Fruit fly (Drosophila melanogaster): ENCODE measurements around the gene Andorra.

The Andorra gene

dm6 chrX:18179372-18179771 is at the start of gene Andorra:
TSS of gene Andorra (minus strand) at chrX:18179472.
- no peak for TF ChIP-seq Ets98B (GFP tag; IDR thresholded peaks at IDR 0.05)
- TF ChIP-seq CG15710 (tag; optimal IDR thresholded peaks at IDR 0.05) = no peak
- TF ChIP-seq CG4496 (GFP tag; IDR thresholded peaks at IDR 0.05) = no peak
- no peak for TF ChIP-seq Pif1A (GFP tag; optimal IDR thresholded peaks at IDR 0.05)
- TF ChIP-seq CG14655 (GFP tag; optimal IDR thresholded peaks at IDR 0.05) = no peak
- TF ChIP-seq CG32121 (GFP tag; IDR thresholded peaks at IDR 0.05) = no peak
- TF ChIP-seq CG9948 (tag; optimal IDR thresholded peaks at IDR 0.05) = no peak
- TF ChIP-seq CG8159 (tag; optimal IDR thresholded peaks at IDR 0.05) = no peak
- TF ChIP-seq D1 (tag; optimal IDR thresholded peaks at IDR 0.05) = no peak
- no peak for TF ChIP-seq fd96Ca (GFP tag; IDR thresholded peaks at IDR 0.05)
- no peak for TF ChIP-seq CG17806 (tag; optimal IDR thresholded peaks at IDR 0.05)
- no peak for TF ChIP-seq CG34367 (tag; optimal IDR thresholded peaks at IDR 0.05)
- no peak for TF ChIP-seq Snoo (tag; optimal IDR thresholded peaks at IDR 0.05)
- no peak for TF ChIP-seq CG12605 (GFP tag; IDR thresholded peaks at IDR 0.05)
- no peak for TF ChIP-seq gl (tag; optimal IDR thresholded peaks at IDR 0.05)

dm6 chrX:18225976-18226375 is 46.7 kb upstream of the Andorra start, which contains the start of gene CG33639:
TSS of gene CG33639 (minus strand) at chrX:18226076.
- TF ChIP-seq Snoo (tag; optimal IDR thresholded peaks at IDR 0.05) (no peak), Pif1B (GFP tag; optimal IDR thresholded peaks at IDR 0.05) (no peak), D1 (tag; optimal IDR thresholded peaks at IDR 0.05) (no peak), CG34367 (tag; optimal IDR thresholded peaks at IDR 0.05) (no peak), CG14655 (GFP tag; optimal IDR thresholded peaks at IDR 0.05) (no peak), fd96Ca (GFP tag; IDR thresholded peaks at IDR 0.05) (no peak), CG17806 (tag; optimal IDR thresholded peaks at IDR 0.05) (no peak), rn (GFP tag; IDR thresholded peaks at IDR 0.05) (no peak), CG10348 (GFP tag; IDR thresholded peaks at IDR 0.05) (no peak)

DNA sequence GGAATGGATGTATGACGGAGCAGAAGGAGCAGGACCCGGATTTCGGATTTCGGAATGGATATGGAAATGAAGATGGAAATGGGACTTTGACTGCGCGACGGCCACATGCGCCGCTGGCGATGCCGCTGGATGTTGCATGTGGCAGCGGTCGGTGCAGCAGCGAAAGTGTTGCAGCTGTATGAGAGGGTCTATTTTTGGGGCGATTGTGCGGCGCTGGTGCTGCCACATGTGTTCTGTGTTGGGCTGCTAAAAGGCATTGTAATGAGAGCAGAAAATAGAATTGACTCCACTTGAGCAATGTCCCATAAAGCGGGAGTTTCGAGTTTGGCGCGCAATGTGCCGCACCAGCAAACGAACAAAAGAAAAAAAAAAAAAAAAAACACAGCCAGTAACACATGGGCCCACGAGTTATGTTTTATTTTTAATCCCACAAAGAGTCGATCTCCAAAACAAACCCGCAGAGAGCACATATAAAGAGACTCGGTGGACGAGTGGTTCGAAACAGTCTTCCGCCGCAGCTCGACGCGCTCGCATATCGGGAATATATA is 29.7 kb upstream of the Andorra start, which contains the start of gene Him:
Gene Him (plus strand): TSS at position 498 of the 548 bp plus-strand sequence.
- no peak for TF ChIP-seq Ets98B (GFP tag; IDR thresholded peaks at IDR 0.05)
- TF ChIP-seq gl (tag; optimal IDR thresholded peaks at IDR 0.05) = no peak
- TF ChIP-seq EcR (GFP tag; optimal IDR thresholded peaks at IDR 0.05) = no peak

DNA sequence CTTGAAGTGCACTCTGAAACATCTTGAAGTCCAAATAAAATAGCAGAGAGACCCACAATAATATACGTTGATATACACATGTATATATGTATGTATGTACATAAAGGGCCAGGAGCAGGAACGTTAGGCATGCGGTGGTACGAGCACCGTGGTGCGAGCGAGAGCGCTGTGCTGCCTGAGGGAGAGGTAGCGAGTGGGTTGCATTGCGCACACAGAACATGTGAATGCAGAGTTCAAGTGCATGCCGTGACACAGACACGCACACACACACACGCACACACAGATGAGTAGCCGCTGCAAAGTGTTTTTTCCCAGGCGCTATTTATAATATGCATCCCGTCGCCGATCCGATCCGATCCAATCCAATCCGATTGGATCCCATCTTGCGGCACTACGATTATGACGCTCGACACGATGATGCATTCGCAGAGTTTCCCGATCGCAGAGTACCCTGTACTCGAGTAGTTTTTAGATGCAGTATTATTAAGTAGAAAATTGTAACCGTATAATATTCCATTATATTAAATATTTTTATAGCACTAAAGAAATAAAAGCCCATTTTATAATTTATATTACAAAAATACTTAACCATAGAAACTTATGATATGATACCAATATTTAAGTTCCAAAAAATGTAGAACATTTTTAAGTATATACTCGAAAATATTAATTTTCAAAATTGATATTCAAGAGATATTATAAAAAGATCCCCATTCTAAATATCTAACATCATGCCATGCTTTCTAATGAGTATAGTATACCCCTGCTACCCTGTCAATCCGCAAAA is 29.0 kb upstream of the Andorra start:
- no peak for TF ChIP-seq Pif1B (GFP tag; optimal IDR thresholded peaks at IDR 0.05)
- no peak for TF ChIP-seq CG17806 (tag; optimal IDR thresholded peaks at IDR 0.05)
- TF ChIP-seq rn (GFP tag; IDR thresholded peaks at IDR 0.05) = no peak
- no peak for TF ChIP-seq CG10348 (GFP tag; IDR thresholded peaks at IDR 0.05)
- TF ChIP-seq CG12605 (GFP tag; IDR thresholded peaks at IDR 0.05) = no peak
- TF ChIP-seq Snoo (tag; optimal IDR thresholded peaks at IDR 0.05) = no peak
- no peak for TF ChIP-seq D1 (tag; optimal IDR thresholded peaks at IDR 0.05)
- TF ChIP-seq EcR (GFP tag; optimal IDR thresholded peaks at IDR 0.05) = no peak
- TF ChIP-seq Pif1A (GFP tag; optimal IDR thresholded peaks at IDR 0.05) = no peak
- no peak for TF ChIP-seq CG13204 (GFP tag; optimal IDR thresholded peaks at IDR 0.05)
- peak; percentile 32 for TF ChIP-seq CG8159 (tag; optimal IDR thresholded peaks at IDR 0.05)
- no peak for TF ChIP-seq CG32121 (GFP tag; IDR thresholded peaks at IDR 0.05)
- TF ChIP-seq gl (tag; optimal IDR thresholded peaks at IDR 0.05) = no peak
- TF ChIP-seq CG4496 (GFP tag; IDR thresholded peaks at IDR 0.05) = no peak
- TF ChIP-seq CG14655 (GFP tag; optimal IDR thresholded peaks at IDR 0.05) = peak; percentile 34
- TF ChIP-seq fd96Ca (GFP tag; IDR thresholded peaks at IDR 0.05) = no peak
- TF ChIP-seq CG9948 (tag; optimal IDR thresholded peaks at IDR 0.05) = no peak

DNA sequence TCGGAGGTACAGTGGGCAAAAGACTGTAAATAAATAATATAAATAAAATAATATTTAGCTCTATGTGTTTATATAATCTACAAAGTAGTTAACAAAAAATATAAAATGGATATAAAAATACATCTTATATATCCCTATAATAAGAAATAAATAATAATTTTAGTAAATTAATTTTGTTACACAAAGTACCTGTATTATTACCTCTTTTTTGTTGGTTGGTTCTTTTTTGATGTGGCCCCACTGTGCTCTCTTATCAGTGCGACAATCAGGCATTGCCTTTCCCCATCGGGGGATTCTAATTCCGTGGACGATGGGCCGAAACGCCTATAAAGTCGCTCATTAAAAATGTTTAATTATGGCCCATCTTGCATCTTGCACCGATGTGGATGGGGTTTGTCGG is 28.3 kb upstream of the Andorra start:
- TF ChIP-seq CG14655 (GFP tag; optimal IDR thresholded peaks at IDR 0.05) (no peak), CG8159 (tag; optimal IDR thresholded peaks at IDR 0.05) (peak; percentile 23), CG9948 (tag; optimal IDR thresholded peaks at IDR 0.05) (peak; percentile 3), CG4496 (GFP tag; IDR thresholded peaks at IDR 0.05) (no peak)

dm6 chrX:18205044-18205443 is 25.8 kb upstream of the Andorra start, which contains the start of gene Hesr:
TSS of gene Hesr (minus strand) at chrX:18205144.
- TF ChIP-seq CG12605 (GFP tag; IDR thresholded peaks at IDR 0.05) (no peak), CG10348 (GFP tag; IDR thresholded peaks at IDR 0.05) (no peak), EcR (GFP tag; optimal IDR thresholded peaks at IDR 0.05) (no peak), CG32121 (GFP tag; IDR thresholded peaks at IDR 0.05) (no peak), CG34367 (tag; optimal IDR thresholded peaks at IDR 0.05) (no peak), CG4496 (GFP tag; IDR thresholded peaks at IDR 0.05) (no peak)

dm6 chrX:18197642-18198041 is 18.4 kb upstream of the Andorra start:
- TF ChIP-seq CG17806 (tag; optimal IDR thresholded peaks at IDR 0.05) (no peak), Pif1B (GFP tag; optimal IDR thresholded peaks at IDR 0.05) (no peak), Pif1A (GFP tag; optimal IDR thresholded peaks at IDR 0.05) (no peak), fd96Ca (GFP tag; IDR thresholded peaks at IDR 0.05) (no peak), gl (tag; optimal IDR thresholded peaks at IDR 0.05) (no peak)
